Worm (Caenorhabditis elegans): ENCODE results near the gene dct-14.
A peak's percentile ranks its signal among the peaks of the same experiment; 100 is the strongest.

dct-14 gene

ce11 chrV:20460808-20461207, 39.5 kb downstream of the dct-14 start, which contains the start of gene B0250.18:
B0250.18 (minus strand) TSS chrV:20460908.
- no peak for TF ChIP-seq lsy-2 (tag; optimal IDR thresholded peaks at IDR 0.05)
- no peak for TF ChIP-seq F13H6.1 (tag; optimal IDR thresholded peaks at IDR 0.05)
- no peak for TF ChIP-seq alr-1 (tag; optimal IDR thresholded peaks at IDR 0.05)
- TF ChIP-seq nhr-6 (tag; optimal IDR thresholded peaks at IDR 0.05) = no peak
- TF ChIP-seq nhr-11 (tag; optimal IDR thresholded peaks at IDR 0.05) = no peak
- no peak for TF ChIP-seq nhr-10 (tag; optimal IDR thresholded peaks at IDR 0.05)
- TF ChIP-seq lin-39 (tag; optimal IDR thresholded peaks at IDR 0.05) = no peak

- TF ChIP-seq unc-39 (tag; optimal IDR thresholded peaks at IDR 0.05) = no peak
- TF ChIP-seq ceh-16 (tag; optimal IDR thresholded peaks at IDR 0.05) = no peak
- TF ChIP-seq sma-3 (GFP tag; optimal IDR thresholded peaks at IDR 0.05) = no peak
- no peak for TF ChIP-seq egl-27 (tag; optimal IDR thresholded peaks at IDR 0.05)
- TF ChIP-seq C34F6.9 (tag; optimal IDR thresholded peaks at IDR 0.05) = peak; percentile 5
- TF ChIP-seq aly-2 (tag; optimal IDR thresholded peaks at IDR 0.05) = no peak
- TF ChIP-seq unc-55 (GFP tag; optimal IDR thresholded peaks at IDR 0.05) = peak; percentile 3
- no peak for TF ChIP-seq mdl-1 (tag; optimal IDR thresholded peaks at IDR 0.05)
- no peak for TF ChIP-seq lin-39 (tag; optimal IDR thresholded peaks at IDR 0.05)
- TF ChIP-seq sem-4 (tag; optimal IDR thresholded peaks at IDR 0.05) = no peak
- TF ChIP-seq ztf-1 (GFP tag; conservative IDR thresholded peaks at IDR 0.05) = no peak
- no peak for TF ChIP-seq lin-11 (tag; optimal IDR thresholded peaks at IDR 0.05)
- no peak for TF ChIP-seq blmp-1 (tag; optimal IDR thresholded peaks at IDR 0.05; ENCODE audit: insufficient read depth)
- no peak for TF ChIP-seq nhr-23 (tag; optimal IDR thresholded peaks at IDR 0.05)
- TF ChIP-seq F13H6.1 (tag; optimal IDR thresholded peaks at IDR 0.05) = no peak
- TF ChIP-seq alr-1 (tag; optimal IDR thresholded peaks at IDR 0.05) = no peak
- no peak for TF ChIP-seq nhr-11 (tag; optimal IDR thresholded peaks at IDR 0.05)
Observed at ce11 chrV:20457155-20457554, 43.1 kb downstream of the dct-14 start.

ce11 chrV:20455637-20456036, 44.7 kb downstream of the dct-14 start:
- no peak for TF ChIP-seq nhr-237 (tag; optimal IDR thresholded peaks at IDR 0.05)
- TF ChIP-seq elt-1 (tag; optimal IDR thresholded peaks at IDR 0.05) = no peak
- TF ChIP-seq snpc-4 (tag; optimal IDR thresholded peaks at IDR 0.05) = peak; percentile 96
- TF ChIP-seq fos-1 (tag; optimal IDR thresholded peaks at IDR 0.05) = no peak
- no peak for TF ChIP-seq aly-2 (tag; optimal IDR thresholded peaks at IDR 0.05)
- peak; percentile 8 for TF ChIP-seq unc-55 (GFP tag; optimal IDR thresholded peaks at IDR 0.05)
- peak; percentile 1 for TF ChIP-seq nhr-129 (tag; optimal IDR thresholded peaks at IDR 0.05)
- TF ChIP-seq lsy-2 (tag; optimal IDR thresholded peaks at IDR 0.05) = no peak
- no peak for TF ChIP-seq Y55F3AM.14 (GFP tag; optimal IDR thresholded peaks at IDR 0.05)
- TF ChIP-seq nhr-11 (tag; optimal IDR thresholded peaks at IDR 0.05) = no peak
- TF ChIP-seq nhr-21 (tag; optimal IDR thresholded peaks at IDR 0.05) = no peak
- no peak for TF ChIP-seq ztf-11 (tag; optimal IDR thresholded peaks at IDR 0.05)
- TF ChIP-seq nhr-23 (tag; optimal IDR thresholded peaks at IDR 0.05) = no peak
- TF ChIP-seq C34F6.9 (tag; optimal IDR thresholded peaks at IDR 0.05) = no peak
- TF ChIP-seq dmd-4 (tag; optimal IDR thresholded peaks at IDR 0.05) = no peak
- no peak for TF ChIP-seq lin-13 (GFP tag; optimal IDR thresholded peaks at IDR 0.05)

DNA sequence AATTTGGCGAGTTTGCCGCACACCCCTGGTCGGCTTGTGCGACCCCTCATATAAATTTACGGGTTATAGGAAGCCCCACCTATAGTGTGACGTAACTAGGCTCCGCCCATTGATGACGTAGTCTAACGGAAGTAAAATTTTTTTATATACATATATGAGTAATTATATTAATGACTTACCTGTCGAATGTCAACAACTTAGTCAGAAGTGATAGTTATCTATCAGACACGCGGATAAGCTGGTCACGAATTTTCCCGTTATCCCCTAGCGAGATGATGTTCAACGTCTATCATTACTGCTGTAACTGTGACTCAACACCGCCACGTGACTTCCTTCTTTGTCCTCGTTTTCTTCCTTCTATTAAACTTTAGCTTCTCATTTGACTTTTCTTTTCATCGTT, 46.5 kb downstream of the dct-14 start, which contains the start of gene srd-70:
srd-70 (plus strand) TSS at position 301 of the 400 bp plus-strand sequence.
- TF ChIP-seq mab-5 (tag; optimal IDR thresholded peaks at IDR 0.05) = no peak
- TF ChIP-seq nhr-6 (tag; optimal IDR thresholded peaks at IDR 0.05) = no peak
- no peak for TF ChIP-seq nhr-77 (tag; optimal IDR thresholded peaks at IDR 0.05)
- no peak for TF ChIP-seq nhr-23 (tag; optimal IDR thresholded peaks at IDR 0.05)
- TF ChIP-seq unc-55 (GFP tag; optimal IDR thresholded peaks at IDR 0.05) = no peak
- no peak for TF ChIP-seq crh-2 (tag; optimal IDR thresholded peaks at IDR 0.05)
- TF ChIP-seq nhr-237 (tag; optimal IDR thresholded peaks at IDR 0.05) = no peak
- TF ChIP-seq C34F6.9 (tag; optimal IDR thresholded peaks at IDR 0.05) = no peak
- no peak for TF ChIP-seq lin-11 (tag; optimal IDR thresholded peaks at IDR 0.05)
- TF ChIP-seq snpc-4 (tag; optimal IDR thresholded peaks at IDR 0.05) = no peak
- no peak for TF ChIP-seq ceh-82 (tag; optimal IDR thresholded peaks at IDR 0.05)
- TF ChIP-seq nhr-25 (tag; optimal IDR thresholded peaks at IDR 0.05) = no peak
- TF ChIP-seq mbf-1 (tag; optimal IDR thresholded peaks at IDR 0.05) = no peak
- no peak for TF ChIP-seq peb-1 (tag; optimal IDR thresholded peaks at IDR 0.05)
- no peak for TF ChIP-seq sem-4 (tag; optimal IDR thresholded peaks at IDR 0.05)

All from whole organism, L2 larva.